Fruit fly (Drosophila melanogaster): ENCODE data around the gene CG12093.
A peak's percentile ranks its signal among the peaks of the same experiment; 100 is the strongest.

Gene CG12093

dm6 chr3L:2773968-2774461 is at the start of gene CG12093, which contains the start of gene Atg2:
CG12093 (minus strand) TSS chr3L:2774007.
Atg2 (plus strand) TSS chr3L:2774338.
- TF ChIP-seq lola (GFP tag; optimal IDR thresholded peaks at IDR 0.05) (no peak), OdsH (GFP tag; optimal IDR thresholded peaks at IDR 0.05) (peak; percentile 93), h (GFP tag; optimal IDR thresholded peaks at IDR 0.05) (peak; percentile 93), woc (GFP tag; optimal IDR thresholded peaks at IDR 0.05) (peak; percentile 87), foxo (GFP tag; optimal IDR thresholded peaks at IDR 0.05) (peak in 1 of 2 experiments; percentile 97), fru (GFP tag; optimal IDR thresholded peaks at IDR 0.05) (peak; percentile 90), Myc (optimal IDR thresholded peaks at IDR 0.05) (no peak), br (GFP tag; optimal IDR thresholded peaks at IDR 0.05) (peak; percentile 87), GATAd (GFP tag; optimal IDR thresholded peaks at IDR 0.05) (peak; percentile 78), pan (optimal IDR thresholded peaks at IDR 0.05) (no peak), Sp1 (GFP tag; optimal IDR thresholded peaks at IDR 0.05) (peak; percentile 94), Mio (GFP tag; optimal IDR thresholded peaks at IDR 0.05) (peak; percentile 18), rgr (GFP tag; optimal IDR thresholded peaks at IDR 0.05) (peak; percentile 94), sv (GFP tag; optimal IDR thresholded peaks at IDR 0.05) (peak; percentile 92), ey (GFP tag; optimal IDR thresholded peaks at IDR 0.05) (peak; percentile 90), Hr83 (GFP tag; optimal IDR thresholded peaks at IDR 0.05; ENCODE audit: poor library complexity, severe bottlenecking) (peak; percentile 62), sage (GFP tag; optimal IDR thresholded peaks at IDR 0.05) (no peak), tai (GFP tag; optimal IDR thresholded peaks at IDR 0.05) (no peak), CG32264 (GFP tag; optimal IDR thresholded peaks at IDR 0.05) (peak; percentile 47), N (GFP tag; optimal IDR thresholded peaks at IDR 0.05) (no peak), Dfd (GFP tag; optimal IDR thresholded peaks at IDR 0.05) (no peak), Abd-B (GFP tag; optimal IDR thresholded peaks at IDR 0.05) (no peak), CG9705 (GFP tag; optimal IDR thresholded peaks at IDR 0.05) (peak; percentile 92), HLH106 (tag; optimal IDR thresholded peaks at IDR 0.05) (peak; percentile 96), psq (GFP tag; optimal IDR thresholded peaks at IDR 0.05) (peak; percentile 89), Rel (GFP tag; optimal IDR thresholded peaks at IDR 0.05) (no peak), Rel (tag; optimal IDR thresholded peaks at IDR 0.05) (peak; percentile 81), dmrt93B (GFP tag; optimal IDR thresholded peaks at IDR 0.05) (peak; percentile 87)

- no peak for TF ChIP-seq lola (GFP tag; optimal IDR thresholded peaks at IDR 0.05)
- TF ChIP-seq sv (GFP tag; optimal IDR thresholded peaks at IDR 0.05), result no peak
- peak; percentile 73 for TF ChIP-seq Dif (GFP tag; optimal IDR thresholded peaks at IDR 0.05; ENCODE audit: partially characterized antibody)
- TF ChIP-seq Vsx2 (GFP tag; optimal IDR thresholded peaks at IDR 0.05; ENCODE audit: partially characterized antibody), result peak; percentile 14
- no peak for TF ChIP-seq dsf (GFP tag; optimal IDR thresholded peaks at IDR 0.05; ENCODE audit: borderline replicate concordance)
- no peak for TF ChIP-seq Hnf4 (GFP tag; optimal IDR thresholded peaks at IDR 0.05)
- peak; percentile 10 to 63 for TF ChIP-seq dl (GFP tag; optimal IDR thresholded peaks at IDR 0.05; ENCODE audit: insufficient read depth in 1 of 2, partially characterized antibody in 2 of 2)
- TF ChIP-seq CG9705 (GFP tag; optimal IDR thresholded peaks at IDR 0.05), result no peak
- no peak for TF ChIP-seq tai (GFP tag; optimal IDR thresholded peaks at IDR 0.05)
- peak; percentile 1 for TF ChIP-seq CrebA (GFP tag; optimal IDR thresholded peaks at IDR 0.05; ENCODE audit: borderline replicate concordance)
- TF ChIP-seq psq (GFP tag; optimal IDR thresholded peaks at IDR 0.05), result peak; percentile 97
- no peak for TF ChIP-seq rgr (GFP tag; optimal IDR thresholded peaks at IDR 0.05)
- peak; percentile 53 for TF ChIP-seq N (GFP tag; optimal IDR thresholded peaks at IDR 0.05)
- TF ChIP-seq usp (GFP tag; optimal IDR thresholded peaks at IDR 0.05), result no peak
- no peak for TF ChIP-seq dmrt93B (GFP tag; optimal IDR thresholded peaks at IDR 0.05)
These were observed 49.7 kb upstream of the CG12093 start for dm6 chr3L:2823520-2823970.

DNA sequence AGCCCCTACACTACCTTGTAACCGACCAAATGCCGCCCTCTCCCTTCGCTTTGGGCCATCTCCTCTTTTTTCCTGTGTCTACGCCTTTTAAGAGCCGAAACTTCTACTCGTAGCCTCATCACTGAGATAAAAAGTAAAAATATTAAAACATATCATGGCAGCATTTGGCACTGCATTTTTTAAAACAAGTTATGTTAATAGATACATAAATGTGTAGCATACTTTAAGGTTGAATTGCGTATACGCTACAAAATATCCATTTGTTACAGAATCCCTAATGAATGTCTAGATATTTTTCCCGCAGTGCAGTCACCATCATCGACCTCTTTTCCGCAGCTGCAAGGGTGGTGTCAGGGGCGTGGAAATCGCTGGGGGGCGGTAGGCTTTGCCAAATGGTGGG is 49.1 kb upstream of the CG12093 start:
- TF ChIP-seq sv (GFP tag; optimal IDR thresholded peaks at IDR 0.05), result no peak
- no peak for TF ChIP-seq usp (GFP tag; optimal IDR thresholded peaks at IDR 0.05)
- TF ChIP-seq Hnf4 (GFP tag; optimal IDR thresholded peaks at IDR 0.05), result peak; percentile 72
- TF ChIP-seq br (GFP tag; optimal IDR thresholded peaks at IDR 0.05), result peak; percentile 81
- no peak for TF ChIP-seq lola (GFP tag; optimal IDR thresholded peaks at IDR 0.05)
- TF ChIP-seq h (GFP tag; optimal IDR thresholded peaks at IDR 0.05), result peak; percentile 91
- no peak for TF ChIP-seq dsf (GFP tag; optimal IDR thresholded peaks at IDR 0.05; ENCODE audit: borderline replicate concordance)
- peak; percentile 79 for TF ChIP-seq OdsH (GFP tag; optimal IDR thresholded peaks at IDR 0.05)
- no peak for TF ChIP-seq Dif (GFP tag; optimal IDR thresholded peaks at IDR 0.05; ENCODE audit: partially characterized antibody)
- no peak for TF ChIP-seq jim (GFP tag; optimal IDR thresholded peaks at IDR 0.05)
- TF ChIP-seq CG32264 (GFP tag; optimal IDR thresholded peaks at IDR 0.05), result peak; percentile 70
- no peak for TF ChIP-seq dl (GFP tag; optimal IDR thresholded peaks at IDR 0.05; ENCODE audit: insufficient read depth in 1 of 2, partially characterized antibody in 2 of 2)
- TF ChIP-seq GATAd (GFP tag; optimal IDR thresholded peaks at IDR 0.05), result no peak
- TF ChIP-seq rgr (GFP tag; optimal IDR thresholded peaks at IDR 0.05), result peak; percentile 77
- TF ChIP-seq fru (GFP tag; optimal IDR thresholded peaks at IDR 0.05), result peak; percentile 87
- no peak for TF ChIP-seq Vsx2 (GFP tag; optimal IDR thresholded peaks at IDR 0.05; ENCODE audit: partially characterized antibody)
- TF ChIP-seq woc (GFP tag; optimal IDR thresholded peaks at IDR 0.05), result peak; percentile 5
- no peak for TF ChIP-seq CrebA (GFP tag; optimal IDR thresholded peaks at IDR 0.05; ENCODE audit: borderline replicate concordance)
- TF ChIP-seq sage (GFP tag; optimal IDR thresholded peaks at IDR 0.05), result peak; percentile 63
- peak; percentile 89 for TF ChIP-seq ey (GFP tag; optimal IDR thresholded peaks at IDR 0.05)
- peak; percentile 61 for TF ChIP-seq dmrt93B (GFP tag; optimal IDR thresholded peaks at IDR 0.05)
- TF ChIP-seq tai (GFP tag; optimal IDR thresholded peaks at IDR 0.05), result peak; percentile 44
- TF ChIP-seq foxo (GFP tag; optimal IDR thresholded peaks at IDR 0.05), result peak in 1 of 2 experiments; percentile 90
- TF ChIP-seq HLH106 (tag; optimal IDR thresholded peaks at IDR 0.05), result peak; percentile 74
- TF ChIP-seq CG9705 (GFP tag; optimal IDR thresholded peaks at IDR 0.05), result peak; percentile 9
- no peak for TF ChIP-seq Mio (GFP tag; optimal IDR thresholded peaks at IDR 0.05)
- no peak for TF ChIP-seq Hr78 (GFP tag; optimal IDR thresholded peaks at IDR 0.05)
- no peak for TF ChIP-seq Abd-B (GFP tag; optimal IDR thresholded peaks at IDR 0.05)
- TF ChIP-seq Myc (optimal IDR thresholded peaks at IDR 0.05), result no peak
- no peak for TF ChIP-seq Dfd (GFP tag; optimal IDR thresholded peaks at IDR 0.05)
- TF ChIP-seq Sp1 (GFP tag; optimal IDR thresholded peaks at IDR 0.05), result peak; percentile 75
